Worm (Caenorhabditis elegans) whole organism, midembryonic: Measurements from ENCODE around the gene ZK1128.1.

Experiments used
- flt-1 ChIP-seq: fragments of 200-800 bp; sonication (Bioruptor generic); IDR thresholded peaks from 2 replicates; pipeline ENCODE4 v1.3.6; 2022; ENCODE audit warnings: missing genetic modification characterization, missing compliant biosample characterization
- klf-2 ChIP-seq: fragments of 200-800 bp; sonication (Bioruptor generic); conservative IDR thresholded peaks from 2 replicates; pipeline ENCODE4 v1.3.6; 2022; ENCODE audit warnings: missing genetic modification reagents, missing genetic modification characterization, missing compliant biosample characterization
- med-1 ChIP-seq: sonication (generic microtip); optimal IDR thresholded peaks from 2 replicates; lab custom pipeline; 2017; ENCODE audit warnings: missing genetic modification characterization, mild to moderate bottlenecking, missing compliant biosample characterization, antibody characterized with exemption, missing genetic modification reagents; ENCODE audit not compliant: insufficient read depth
- tab-1 ChIP-seq: fragments of 200-800 bp; sonication (Bioruptor generic); IDR thresholded peaks from 2 replicates; pipeline ENCODE4 v1.3.6; 2022; ENCODE audit warnings: missing genetic modification characterization, missing compliant biosample characterization

- TF ChIP-seq med-1 (GFP tag; lab: Kevin White, UChicago) (no peak), flt-1 (GFP tag; lab: Robert Waterston, UW) (peak; percentile 89), klf-2 (GFP tag; lab: Robert Waterston, UW) (peak; percentile 85), tab-1 (peak; percentile 58; the same call in 1 of the 2 replicates)
Observed at ce11 chrIII:10123586-10124233, 9.2 kb upstream of the ZK1128.1 start, which contains the start of gene ttll-4.
